Fruit fly (Drosophila melanogaster): ENCODE measurements around the gene CG4161.

- TF ChIP-seq h (optimal IDR thresholded peaks at IDR 0.05) (no peak), ttk (optimal IDR thresholded peaks at IDR 0.05) (no peak), Sin3A (optimal IDR thresholded peaks at IDR 0.05) (no peak)
Measured at dm6 chr2L:15458919-15459318, 25.8 kb downstream of the CG4161 start.
